Fruit fly (Drosophila melanogaster) Kc167 (cell line): ENCODE data around the gene CG9837.

Experiments
- Myc ChIP-seq: fragments of >200 bp; optimal IDR thresholded peaks from 2 replicates; lab custom pipeline; 2017; ENCODE audit warnings: missing external identifiers
- Sin3A ChIP-seq: fragments of >200 bp; optimal IDR thresholded peaks from 2 replicates; lab custom pipeline; 2018; ENCODE audit warnings: missing external identifiers
- h ChIP-seq: fragments of >200 bp; optimal IDR thresholded peaks from 3 replicates; lab custom pipeline; 2018; ENCODE audit warnings: missing external identifiers
- psq ChIP-seq: fragments of >200 bp; optimal IDR thresholded peaks from 2 replicates; lab custom pipeline; 2017; ENCODE audit warnings: missing external identifiers
- ttk ChIP-seq: sonication (Bioruptor generic); optimal IDR thresholded peaks from 2 replicates; lab custom pipeline; 2017; ENCODE audit warnings: missing external identifiers

DNA sequence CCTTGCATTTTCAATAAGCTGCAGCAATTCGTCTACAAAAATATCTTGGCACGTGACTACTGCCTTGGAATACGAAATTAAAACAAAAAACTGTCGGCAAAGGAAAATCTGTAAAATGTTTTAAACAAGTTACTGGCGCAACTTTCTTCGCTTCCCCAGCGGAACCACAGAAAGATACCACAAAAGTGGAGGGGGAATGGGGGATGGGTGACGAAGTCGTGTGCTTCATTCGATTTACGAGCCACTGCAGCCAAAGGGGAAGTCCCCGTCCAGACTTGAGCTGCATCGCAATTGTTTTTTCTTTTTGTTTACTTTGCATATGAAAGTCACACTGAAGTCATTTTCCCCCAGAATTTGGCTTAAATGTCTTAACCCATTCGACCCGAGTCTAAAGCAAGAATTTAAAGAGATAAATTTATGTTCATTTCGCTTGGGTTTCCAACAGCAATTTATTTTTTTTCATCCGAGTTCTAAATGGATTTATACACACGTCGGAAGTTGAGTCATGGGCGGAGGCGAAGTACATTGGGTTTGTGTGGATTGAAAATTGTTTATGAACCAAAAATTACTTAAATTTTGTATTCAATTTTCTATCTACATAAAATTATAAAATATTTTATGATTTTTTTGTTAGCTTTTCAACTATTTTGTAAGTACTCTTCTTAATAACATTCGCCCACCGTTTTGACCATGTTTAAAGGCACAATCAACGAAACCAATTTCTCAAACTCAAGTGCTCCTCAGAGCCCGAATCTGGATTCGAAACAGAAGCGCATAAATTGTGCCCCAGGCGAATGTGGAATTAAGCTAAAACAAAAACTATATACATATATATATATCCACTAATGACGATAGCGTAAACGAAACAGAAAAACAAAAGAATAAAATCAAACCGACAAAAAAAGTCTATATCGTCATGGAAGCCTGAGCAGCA lies 47.0 kb upstream of the CG9837 start:
- TF ChIP-seq psq (lab: Kevin White, UChicago) (no peak), Sin3A (lab: Kevin White, UChicago) (no peak), h (lab: Kevin White, UChicago) (no peak), ttk (no peak), Myc (lab: Kevin White, UChicago) (no peak)
